Worm (Caenorhabditis elegans) whole organism, early embryonic: ENCODE results near the gene C33F10.8.

Experiments
- B0310.2 ChIP-seq: sonication (generic microtip); optimal IDR thresholded peaks from 2 replicates; lab custom pipeline; 2016; ENCODE audit warnings: mild to moderate bottlenecking, missing genetic modification characterization, missing compliant biosample characterization
- ama-1 ChIP-seq: fragments of 150-350 bp; optimal IDR thresholded peaks from 2 replicates; lab custom pipeline; 2014
- flt-1 ChIP-seq: fragments of 200-800 bp; sonication (Bioruptor generic); IDR thresholded peaks from 2 replicates; pipeline ENCODE4 v1.3.6; 2022; ENCODE audit warnings: missing genetic modification characterization, missing compliant biosample characterization
- hmbx-1 ChIP-seq: sonication (generic microtip); optimal IDR thresholded peaks from 2 replicates; lab custom pipeline; 2016; ENCODE audit warnings: mild to moderate bottlenecking, missing genetic modification characterization, missing compliant biosample characterization
- hmg-4 ChIP-seq: fragments of 200-800 bp; sonication (Bioruptor generic); optimal IDR thresholded peaks from 2 replicates; lab custom pipeline; 2018; ENCODE audit warnings: mild to moderate bottlenecking, missing genetic modification characterization, missing compliant biosample characterization
- hnd-1 ChIP-seq: sonication (generic microtip); optimal IDR thresholded peaks from 2 replicates; lab custom pipeline; 2016; ENCODE audit warnings: missing genetic modification characterization, missing compliant biosample characterization
- scrt-1 ChIP-seq: fragments of 200-800 bp; sonication (Bioruptor generic); IDR thresholded peaks from 2 replicates; pipeline ENCODE4 v1.3.6; 2022; ENCODE audit warnings: missing genetic modification characterization, missing compliant biosample characterization
- tbx-11 ChIP-seq: fragments of 200-800 bp; sonication (Bioruptor generic); IDR thresholded peaks from 2 replicates; pipeline ENCODE4 v1.3.6; 2022; ENCODE audit warnings: missing genetic modification characterization, missing compliant biosample characterization
- tbx-37 ChIP-seq: fragments of 200-800 bp; sonication (Bioruptor generic); conservative IDR thresholded peaks from 2 replicates; pipeline ENCODE4 v1.3.6; 2022; ENCODE audit warnings: missing genetic modification reagents, missing genetic modification characterization, missing compliant biosample characterization
- tra-4 ChIP-seq: sonication (generic microtip); optimal IDR thresholded peaks from 2 replicates; lab custom pipeline; 2017; ENCODE audit warnings: missing genetic modification characterization, missing compliant biosample characterization

DNA sequence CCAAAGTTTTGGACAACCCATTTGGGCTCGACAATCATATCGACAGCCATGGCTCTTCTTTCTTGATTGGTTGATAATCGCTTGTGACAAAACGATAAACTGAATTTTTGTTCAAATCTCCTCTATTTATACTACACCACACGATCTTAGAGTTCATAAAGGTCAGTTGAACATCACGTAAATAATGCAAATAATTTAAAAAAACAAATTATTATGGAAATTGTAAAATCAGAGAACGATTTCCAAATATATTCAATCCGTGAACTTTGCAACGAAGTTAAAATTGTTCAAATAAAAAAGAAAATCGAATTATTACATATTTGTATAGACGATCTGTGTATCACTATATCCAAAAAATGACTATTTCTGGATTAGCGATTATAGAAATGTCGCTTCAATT, 38.3 kb upstream of the C33F10.8 start, which contains the start of the genes mpst-4 and F11G11.14:
- no peak for TF ChIP-seq ama-1 (lab: Kevin White, UChicago)
- TF ChIP-seq hmg-4 (GFP tag; lab: Kevin White, UChicago) = no peak
- TF ChIP-seq flt-1 = no peak
- TF ChIP-seq tbx-11 = no peak
- TF ChIP-seq hnd-1 (tag; lab: Kevin White, UChicago) = no peak
- TF ChIP-seq hmbx-1 (tag; lab: Kevin White, UChicago) = no peak
- no peak for TF ChIP-seq B0310.2 (tag; lab: Kevin White, UChicago)
- no peak for TF ChIP-seq tbx-37 (GFP tag; lab: Robert Waterston, UW)
- no peak for TF ChIP-seq tra-4 (tag; lab: Kevin White, UChicago)
- no peak for TF ChIP-seq scrt-1
